Fruit fly (Drosophila melanogaster) whole organism, embryonic: ENCODE measurements around the gene kz.

Experiments used
- Atf3 ChIP-seq: fragments of 200-800 bp; sonication (Bioruptor generic); optimal IDR thresholded peaks from 3 replicates; lab custom pipeline; 2016; ENCODE audit warnings: missing biosample characterization, missing genetic modification characterization
- Atf6 ChIP-seq: fragments of 200-800 bp; sonication (Bioruptor generic); IDR thresholded peaks from 2 replicates; pipeline ENCODE4 v1.3.6; 2022; ENCODE audit warnings: missing biosample characterization, missing genetic modification characterization
- CG10654 ChIP-seq: fragments of 200-800 bp; sonication (Bioruptor generic); optimal IDR thresholded peaks from 2 replicates; lab custom pipeline; 2016; ENCODE audit warnings: missing biosample characterization, missing genetic modification characterization
- CG11456 ChIP-seq: fragments of 200-800 bp; sonication (Bioruptor generic); IDR thresholded peaks from 3 replicates; pipeline ENCODE4 v1.3.6; 2022; ENCODE audit warnings: missing biosample characterization, missing genetic modification characterization
- CG12659 ChIP-seq: fragments of 200-800 bp; sonication (Bioruptor generic); optimal IDR thresholded peaks from 3 replicates; lab custom pipeline; 2017; ENCODE audit warnings: mild to moderate bottlenecking, missing biosample characterization, missing genetic modification reagents, missing genetic modification characterization
- CG14441 ChIP-seq: fragments of 200-800 bp; sonication (Bioruptor generic); IDR thresholded peaks from 2 replicates; pipeline ENCODE4 v1.3.6; 2022; ENCODE audit warnings: missing biosample characterization, missing genetic modification characterization
- CG15011 ChIP-seq: fragments of 200-800 bp; sonication (Bioruptor generic); optimal IDR thresholded peaks from 3 replicates; lab custom pipeline; 2018; ENCODE audit warnings: missing biosample characterization, mild to moderate bottlenecking, missing genetic modification characterization
- CG18476 ChIP-seq: fragments of 200-800 bp; sonication (Bioruptor generic); optimal IDR thresholded peaks from 2 replicates; lab custom pipeline; 2016; ENCODE audit warnings: missing biosample characterization, mild to moderate bottlenecking, missing genetic modification characterization
- CG31388 ChIP-seq: fragments of 200-800 bp; sonication (Bioruptor generic); optimal IDR thresholded peaks from 2 replicates; lab custom pipeline; 2016; ENCODE audit warnings: missing biosample characterization, missing genetic modification characterization
- CG33213 ChIP-seq: fragments of 200-800 bp; sonication (Bioruptor generic); optimal IDR thresholded peaks from 3 replicates; lab custom pipeline; 2016; ENCODE audit warnings: missing biosample characterization, missing genetic modification characterization
- CG34224 ChIP-seq: fragments of 200-800 bp; sonication (Bioruptor generic); IDR thresholded peaks from 3 replicates; pipeline ENCODE4 v1.3.6; 2022; ENCODE audit warnings: missing biosample characterization, missing genetic modification characterization; ENCODE audit not compliant: partially characterized antibody
- CG3726 ChIP-seq: fragments of 200-800 bp; sonication (Bioruptor generic); IDR thresholded peaks from 3 replicates; pipeline ENCODE4, ENCODE4 v1.3.6; 2022; ENCODE audit warnings: missing biosample characterization, missing genetic modification characterization
- CG4328 ChIP-seq: fragments of 200-800 bp; sonication (Bioruptor generic); optimal IDR thresholded peaks from 3 replicates; lab custom pipeline; 2017; ENCODE audit warnings: missing biosample characterization, missing genetic modification reagents, missing genetic modification characterization
- CG4404 ChIP-seq: fragments of 200-800 bp; sonication (Bioruptor generic); IDR thresholded peaks from 2 replicates; pipeline ENCODE4 v1.3.6; 2022; ENCODE audit warnings: missing biosample characterization, missing genetic modification characterization
- Dip2 ChIP-seq: fragments of 200-800 bp; sonication (Bioruptor generic); IDR thresholded peaks from 2 replicates; pipeline ENCODE4 v1.3.6; 2022; ENCODE audit warnings: missing biosample characterization, missing genetic modification characterization
- E2f2 ChIP-seq: fragments of 200-800 bp; sonication (Bioruptor generic); IDR thresholded peaks from 2 replicates; pipeline ENCODE4 v1.3.6; 2022; ENCODE audit warnings: missing biosample characterization, missing genetic modification characterization
- Ets65A ChIP-seq: fragments of 200-800 bp; sonication (Bioruptor generic); peaks from one replicate; lab custom pipeline; 2016; ENCODE audit warnings: missing biosample characterization, missing genetic modification characterization
- GATAe ChIP-seq: fragments of 200-800 bp; sonication (Bioruptor generic); conservative IDR thresholded peaks from 2 replicates; pipeline ENCODE4 v1.3.6; 2022; ENCODE audit warnings: missing biosample characterization, missing genetic modification characterization
- H15 ChIP-seq: fragments of 200-800 bp; sonication (Bioruptor generic); IDR thresholded peaks from 3 replicates; pipeline ENCODE4 v1.3.6; 2022; ENCODE audit warnings: missing biosample characterization, missing genetic modification characterization
- MBD-R2 ChIP-seq: fragments of 200-800 bp; sonication (Bioruptor generic); IDR thresholded peaks from 2 replicates; pipeline ENCODE4 v1.3.6; 2022; ENCODE audit warnings: missing biosample characterization, missing genetic modification characterization
- MESR4 ChIP-seq: fragments of 200-800 bp; sonication (Bioruptor generic); optimal IDR thresholded peaks from 2 replicates; lab custom pipeline; 2018; ENCODE audit warnings: missing biosample characterization, mild to moderate bottlenecking, missing genetic modification characterization, moderate library complexity
- PHDP ChIP-seq: fragments of 200-800 bp; sonication (Bioruptor generic); optimal IDR thresholded peaks from 3 replicates; lab custom pipeline; 2018; ENCODE audit warnings: missing biosample characterization, mild to moderate bottlenecking, missing genetic modification characterization, moderate library complexity
- Pdp1 ChIP-seq, 2 experiments: fragments of 200-800 bp; sonication (Bioruptor generic); optimal IDR thresholded peaks; 3 replicates each; lab custom pipeline; 2016; ENCODE audit warnings: missing biosample characterization in 2 of 2, missing genetic modification characterization in 2 of 2, mild to moderate bottlenecking in 1 of 2, moderate library complexity in 1 of 2
- Sin3A ChIP-seq: fragments of >200 bp; optimal IDR thresholded peaks from 2 replicates; lab custom pipeline; 2018
- Usf ChIP-seq: fragments of 200-800 bp; sonication (Bioruptor generic); optimal IDR thresholded peaks from 2 replicates; lab custom pipeline; 2017; ENCODE audit warnings: missing genotype, missing biosample characterization, missing genetic modification characterization
- Vsx1 ChIP-seq: fragments of 200-800 bp; sonication (Bioruptor generic); optimal IDR thresholded peaks from 2 replicates; lab custom pipeline; 2017; ENCODE audit warnings: missing biosample characterization, mild to moderate bottlenecking, missing genetic modification characterization, missing genetic modification reagents
- abd-A ChIP-seq: fragments of 200-800 bp; sonication (Bioruptor generic); optimal IDR thresholded peaks from 3 replicates; lab custom pipeline; 2019; ENCODE audit warnings: missing biosample characterization, mild to moderate bottlenecking, missing genetic modification characterization, moderate library complexity
- ac ChIP-seq: fragments of 200-800 bp; sonication (Bioruptor generic); optimal IDR thresholded peaks from 3 replicates; lab custom pipeline; 2017; ENCODE audit warnings: missing biosample characterization, mild to moderate bottlenecking, missing genetic modification characterization
- az2 ChIP-seq: fragments of 200-800 bp; sonication (Bioruptor generic); optimal IDR thresholded peaks from 3 replicates; lab custom pipeline; 2016; ENCODE audit warnings: missing biosample characterization, missing genetic modification characterization
- bsh ChIP-seq, 2 experiments: fragments of 200-800 bp; sonication (Bioruptor generic); optimal IDR thresholded peaks; 2 replicates each; lab custom pipeline; 2017 to 2018; ENCODE audit warnings: mild to moderate bottlenecking in 2 of 2, missing biosample characterization in 2 of 2, missing genetic modification characterization in 2 of 2, moderate library complexity in 1 of 2
- caup ChIP-seq: fragments of 200-800 bp; sonication (Bioruptor generic); optimal IDR thresholded peaks from 3 replicates; lab custom pipeline; 2017; ENCODE audit warnings: missing biosample characterization, mild to moderate bottlenecking, missing genetic modification characterization, moderate library complexity; ENCODE audit not compliant: severe bottlenecking
- cg ChIP-seq: fragments of 200-800 bp; sonication (Bioruptor generic); optimal IDR thresholded peaks from 3 replicates; lab custom pipeline; 2019; ENCODE audit warnings: missing biosample characterization, mild to moderate bottlenecking, missing genetic modification characterization, moderate library complexity
- dimm ChIP-seq: fragments of 200-800 bp; sonication (Bioruptor generic); IDR thresholded peaks from 2 replicates; pipeline ENCODE4 v1.3.6; 2022; ENCODE audit warnings: missing biosample characterization, missing genetic modification characterization
- fd3F ChIP-seq: fragments of 200-800 bp; sonication (Bioruptor generic); optimal IDR thresholded peaks from 2 replicates; lab custom pipeline; 2018; ENCODE audit warnings: missing biosample characterization, mild to moderate bottlenecking, missing genetic modification characterization, moderate library complexity
- fd64A ChIP-seq: fragments of 200-800 bp; sonication (Bioruptor generic); optimal IDR thresholded peaks from 3 replicates; lab custom pipeline; 2018; ENCODE audit warnings: missing biosample characterization, mild to moderate bottlenecking, missing genetic modification characterization
- fu2 ChIP-seq: fragments of 200-800 bp; sonication (Bioruptor generic); optimal IDR thresholded peaks from 2 replicates; lab custom pipeline; 2016; ENCODE audit warnings: missing biosample characterization, missing genetic modification characterization
- ham ChIP-seq: fragments of 200-800 bp; sonication (Bioruptor generic); IDR thresholded peaks from 2 replicates; pipeline ENCODE4 v1.3.6; 2022; ENCODE audit warnings: missing biosample characterization, missing genetic modification characterization
- inv ChIP-seq: fragments of 200-800 bp; sonication (Bioruptor generic); IDR thresholded peaks from 2 replicates; pipeline ENCODE4 v1.3.6; 2022; ENCODE audit warnings: missing biosample characterization, missing genetic modification characterization; ENCODE audit not compliant: partially characterized antibody
- lov ChIP-seq, 2 experiments: fragments of 200-800 bp in 1 of 2; fragments of >200 bp in 1 of 2; sonication (Bioruptor generic) in 1 of 2; IDR thresholded peaks in 1 of 2; optimal IDR thresholded peaks in 1 of 2; 2 replicates in 1 of 2; 3 replicates in 1 of 2; pipeline versions ENCODE4 v1.3.6 to Lab custom; 2017 to 2022; ENCODE audit warnings: missing biosample characterization in 1 of 2, missing genetic modification characterization in 1 of 2
- oc ChIP-seq: fragments of 200-800 bp; sonication (Bioruptor generic); optimal IDR thresholded peaks from 2 replicates; lab custom pipeline; 2018; ENCODE audit warnings: missing biosample characterization, mild to moderate bottlenecking, missing genetic modification characterization, moderate library complexity
- pb ChIP-seq: fragments of 200-800 bp; sonication (Bioruptor generic); optimal IDR thresholded peaks from 3 replicates; lab custom pipeline; 2016; ENCODE audit warnings: missing biosample characterization, missing genetic modification characterization
- pzg ChIP-seq: fragments of 200-800 bp; sonication (Bioruptor generic); optimal IDR thresholded peaks from 3 replicates; lab custom pipeline; 2018; ENCODE audit warnings: missing biosample characterization, mild to moderate bottlenecking, missing genetic modification characterization, moderate library complexity
- ranshi ChIP-seq: fragments of 200-800 bp; sonication (Bioruptor generic); IDR thresholded peaks from 2 replicates; pipeline ENCODE4 v1.3.6; 2022; ENCODE audit warnings: missing biosample characterization, missing genetic modification characterization
- sc ChIP-seq, 3 experiments: fragments of >200 bp in 2 of 3; fragments of 200-800 bp in 1 of 3; sonication (Bioruptor generic) in 1 of 3; optimal IDR thresholded peaks; 2 replicates in 2 of 3; 3 replicates in 1 of 3; lab custom pipeline; 2017; ENCODE audit warnings: mild to moderate bottlenecking in 1 of 3, missing biosample characterization in 1 of 3, missing genetic modification characterization in 1 of 3, missing genetic modification reagents in 1 of 3
- sens-2 ChIP-seq: fragments of 200-800 bp; sonication (Bioruptor generic); IDR thresholded peaks from 2 replicates; pipeline ENCODE4 v1.3.6; 2022; ENCODE audit warnings: missing biosample characterization, missing genetic modification characterization
- sim ChIP-seq: fragments of 200-800 bp; sonication (Bioruptor generic); IDR thresholded peaks from 2 replicates; pipeline ENCODE4 v1.3.6; 2022; ENCODE audit warnings: missing biosample characterization, missing genetic modification characterization
- tio ChIP-seq: fragments of 200-800 bp; sonication (Bioruptor generic); optimal IDR thresholded peaks from 2 replicates; lab custom pipeline; 2017; ENCODE audit warnings: missing biosample characterization, missing genetic modification characterization, inconsistent platforms
- trem ChIP-seq: fragments of 200-800 bp; optimal IDR thresholded peaks from 3 replicates; lab custom pipeline; 2019; ENCODE audit warnings: missing biosample characterization, mild to moderate bottlenecking, missing genetic modification characterization, moderate library complexity
- vnd ChIP-seq: fragments of 200-800 bp; sonication (Bioruptor generic); IDR thresholded peaks from 3 replicates; pipeline ENCODE4 v1.3.6; 2022; ENCODE audit warnings: missing biosample characterization, missing genetic modification characterization; ENCODE audit not compliant: partially characterized antibody
- wor ChIP-seq: fragments of 200-800 bp; sonication (Bioruptor generic); IDR thresholded peaks from 2 replicates; pipeline ENCODE4 v1.3.6; 2022; ENCODE audit warnings: missing biosample characterization, missing genetic modification characterization
- zen ChIP-seq: fragments of 200-800 bp; sonication (Bioruptor generic); optimal IDR thresholded peaks from 3 replicates; lab custom pipeline; 2018; ENCODE audit warnings: missing biosample characterization, mild to moderate bottlenecking, missing genetic modification characterization, moderate library complexity

kz gene

dm6 chrX:2241842-2242241 lies at the start of gene kz (continued):
- TF ChIP-seq wor (GFP tag; lab: Robert Waterston, UW) (no peak), CG31388 (no peak), bsh (GFP tag; optimal IDR thresholded peaks at IDR 0.05; lab: Kevin White, UChicago) (no peak), CG18476 (no peak), Pdp1 (GFP tag; optimal IDR thresholded peaks at IDR 0.05; lab: Kevin White, UChicago) (no peak), pb (GFP tag; lab: Kevin White, UChicago) (no peak), ham (GFP tag; lab: Robert Waterston, UW) (no peak), tio (GFP tag; lab: Kevin White, UChicago) (no peak), CG33213 (GFP tag; lab: Kevin White, UChicago) (no peak), trem (tag; lab: Kevin White, UChicago) (no peak), MESR4 (GFP tag; lab: Kevin White, UChicago) (peak; percentile 67), lov (optimal IDR thresholded peaks at IDR 0.05; lab: Kevin White, UChicago) (no peak), lov (GFP tag; IDR thresholded peaks at IDR 0.05; lab: Robert Waterston, UW) (no peak), H15 (GFP tag; lab: Robert Waterston, UW) (no peak), CG15011 (GFP tag; lab: Kevin White, UChicago) (no peak), CG11456 (GFP tag; lab: Robert Waterston, UW) (no peak), CG10654 (no peak), Sin3A (lab: Kevin White, UChicago) (no peak), Atf3 (GFP tag; lab: Kevin White, UChicago) (no peak), inv (GFP tag; lab: Robert Waterston, UW) (peak; percentile 88), CG3726 (GFP tag; lab: Robert Waterston, UW) (no peak), fd3F (GFP tag; lab: Kevin White, UChicago) (no peak), CG12659 (GFP tag; lab: Kevin White, UChicago) (peak; percentile 64), abd-A (tag; lab: Kevin White, UChicago) (no peak), CG4328 (no peak), MBD-R2 (peak; percentile 93), fu2 (GFP tag; lab: Kevin White, UChicago) (no peak), vnd (peak; percentile 95), az2 (GFP tag; lab: Kevin White, UChicago) (no peak), zen (peak; percentile 2), CG34224 (peak; percentile 94), CG14441 (GFP tag; lab: Robert Waterston, UW) (no peak), dimm (no peak), ranshi (GFP tag; lab: Robert Waterston, UW) (no peak), cg (GFP tag; lab: Kevin White, UChicago) (peak; percentile 23), fd64A (GFP tag; lab: Kevin White, UChicago) (no peak), GATAe (GFP tag; lab: Robert Waterston, UW) (no peak), E2f2 (GFP tag; lab: Robert Waterston, UW) (peak; percentile 64), Dip2 (GFP tag; lab: Robert Waterston, UW) (no peak), Usf (GFP tag; lab: Kevin White, UChicago) (no peak), sens-2 (GFP tag; lab: Robert Waterston, UW) (no peak), CG4404 (GFP tag; lab: Robert Waterston, UW) (no peak), sc (optimal IDR thresholded peaks at IDR 0.05; lab: Kevin White, UChicago) (no peak), sc (GFP tag; optimal IDR thresholded peaks at IDR 0.05; lab: Kevin White, UChicago) (no peak), caup (GFP tag; lab: Kevin White, UChicago) (no peak), PHDP (tag; lab: Kevin White, UChicago) (no peak), Vsx1 (GFP tag; lab: Kevin White, UChicago) (no peak), oc (tag; lab: Kevin White, UChicago) (no peak), pzg (GFP tag; lab: Kevin White, UChicago) (peak; percentile 88), sim (no peak), ac (GFP tag; lab: Kevin White, UChicago) (no peak), Ets65A (GFP tag; lab: Kevin White, UChicago) (no peak), Atf6 (GFP tag; lab: Robert Waterston, UW) (no peak)
